Worm (Caenorhabditis elegans) whole organism, L4 larva: Measurements from ENCODE around the gene F40F9.10.

Experiments used
- D1046.2 ChIP-seq: fragments of 200-800 bp; sonication (Bioruptor generic); IDR thresholded peaks from 2 replicates; pipeline ENCODE4 v1.3.6; 2022; ENCODE audit warnings: missing genetic modification characterization, missing compliant biosample characterization
- F10B5.3 ChIP-seq: sonication (generic microtip); optimal IDR thresholded peaks from 2 replicates; lab custom pipeline; 2016; ENCODE audit warnings: mild to moderate bottlenecking, missing genetic modification characterization, missing compliant biosample characterization
- F26F4.8 ChIP-seq: fragments of 200-800 bp; sonication (Bioruptor generic); conservative IDR thresholded peaks from 2 replicates; pipeline ENCODE4 v1.3.6; 2022; ENCODE audit warnings: missing genetic modification characterization, missing compliant biosample characterization
- F49E8.2 ChIP-seq: sonication (generic microtip); optimal IDR thresholded peaks from 2 replicates; lab custom pipeline; 2016; ENCODE audit warnings: missing compliant biosample characterization, mild to moderate bottlenecking, missing genetic modification characterization, borderline replicate concordance
- R02D3.7 ChIP-seq: fragments of 150-350 bp; sonication (generic microtip); optimal IDR thresholded peaks from 3 replicates; lab custom pipeline; 2014; ENCODE audit warnings: missing biosample characterization, missing genetic modification characterization
- T20F7.1 ChIP-seq: fragments of 200-800 bp; sonication (Bioruptor generic); optimal IDR thresholded peaks from 2 replicates; lab custom pipeline; 2018; ENCODE audit warnings: mild to moderate bottlenecking, missing genetic modification characterization, missing compliant biosample characterization
- Y105C5A.15 ChIP-seq: fragments of 200-800 bp; sonication (Bioruptor generic); IDR thresholded peaks from 2 replicates; pipeline ENCODE4 v1.3.6; 2022; ENCODE audit warnings: missing genetic modification characterization, missing compliant biosample characterization
- Y75B8A.6 ChIP-seq: fragments of 200-800 bp; sonication (Bioruptor generic); IDR thresholded peaks from 2 replicates; pipeline ENCODE4 v1.3.6; 2022; ENCODE audit warnings: missing genetic modification reagents, missing genetic modification characterization, missing compliant biosample characterization
- ZK337.2 ChIP-seq: fragments of 200-800 bp; sonication (Bioruptor generic); IDR thresholded peaks from 2 replicates; pipeline ENCODE4 v1.3.6; 2022; ENCODE audit warnings: missing genetic modification reagents, missing genetic modification characterization, missing compliant biosample characterization
- aly-2 ChIP-seq: sonication (generic microtip); optimal IDR thresholded peaks from 2 replicates; lab custom pipeline; 2018; ENCODE audit warnings: missing biosample characterization, missing genetic modification characterization
- arid-1 ChIP-seq: fragments of 200-800 bp; sonication (Bioruptor generic); conservative IDR thresholded peaks from 2 replicates; pipeline ENCODE4 v1.3.6; 2022; ENCODE audit warnings: missing genetic modification reagents, missing genetic modification characterization, missing compliant biosample characterization
- attf-4 ChIP-seq: sonication (generic microtip); optimal IDR thresholded peaks from 3 replicates; lab custom pipeline; 2017; ENCODE audit warnings: missing biosample characterization, missing genetic modification characterization
- ceh-62 ChIP-seq: sonication (generic microtip); optimal IDR thresholded peaks from 2 replicates; lab custom pipeline; 2017; ENCODE audit warnings: missing biosample characterization, missing genetic modification characterization
- ceh-82 ChIP-seq: sonication (generic microtip); optimal IDR thresholded peaks from 2 replicates; lab custom pipeline; 2017; ENCODE audit warnings: missing biosample characterization, missing genetic modification characterization
- ctbp-1 ChIP-seq: fragments of 200-800 bp; sonication (Bioruptor generic); IDR thresholded peaks from 2 replicates; pipeline ENCODE4 v1.3.6; 2022; ENCODE audit warnings: missing genetic modification reagents, missing genetic modification characterization, missing compliant biosample characterization
- daf-19 ChIP-seq: fragments of 200-800 bp; sonication (Bioruptor generic); conservative IDR thresholded peaks from 2 replicates; pipeline ENCODE4 v1.3.6; 2022; ENCODE audit warnings: missing genetic modification characterization, missing compliant biosample characterization
- daf-8 ChIP-seq: fragments of 200-800 bp; sonication (Bioruptor generic); IDR thresholded peaks from 2 replicates; pipeline ENCODE4 v1.3.6; 2022; ENCODE audit warnings: missing genetic modification characterization, missing compliant biosample characterization
- dmd-9 ChIP-seq: fragments of 200-800 bp; sonication (Bioruptor generic); IDR thresholded peaks from 2 replicates; pipeline ENCODE4 v1.3.6; 2022; ENCODE audit warnings: missing genetic modification reagents, missing genetic modification characterization, missing compliant biosample characterization
- dpl-1 ChIP-seq: fragments of 150-350 bp; optimal IDR thresholded peaks from 2 replicates; lab custom pipeline; 2014; ENCODE audit warnings: missing biosample characterization, missing genetic modification reagents, missing genetic modification characterization
- duxl-1 ChIP-seq: sonication (generic microtip); optimal IDR thresholded peaks from 2 replicates; lab custom pipeline; 2016; ENCODE audit warnings: mild to moderate bottlenecking, missing genetic modification characterization, moderate library complexity, missing compliant biosample characterization; ENCODE audit not compliant: poor library complexity
- fos-1 ChIP-seq: fragments of 150-350 bp; optimal IDR thresholded peaks from 2 replicates; lab custom pipeline; 2014; ENCODE audit warnings: missing biosample characterization, missing genetic modification characterization
- hif-1 ChIP-seq, 2 experiments: sonication (generic microtip); optimal IDR thresholded peaks; 2 replicates each; lab custom pipeline; 2016 to 2017; ENCODE audit warnings: missing compliant biosample characterization in 2 of 2, missing genetic modification characterization in 2 of 2, missing genetic modification reagents in 2 of 2, missing genotype in 2 of 2, mild to moderate bottlenecking in 1 of 2
- hmg-1.1 ChIP-seq: fragments of 200-800 bp; sonication (Bioruptor generic); IDR thresholded peaks from 2 replicates; pipeline ENCODE4 v1.3.6; 2022; ENCODE audit warnings: missing genetic modification reagents, missing genetic modification characterization, missing compliant biosample characterization
- lim-7 ChIP-seq: fragments of 200-800 bp; sonication (Bioruptor generic); IDR thresholded peaks from 2 replicates; pipeline ENCODE4 v1.3.6; 2022; ENCODE audit warnings: missing genetic modification characterization, missing compliant biosample characterization
- lin-15B ChIP-seq: fragments of 150-350 bp; sonication (generic microtip); optimal IDR thresholded peaks from 3 replicates; lab custom pipeline; 2014; ENCODE audit warnings: missing biosample characterization, missing genetic modification characterization
- lin-39 ChIP-seq: fragments of 150-350 bp; optimal IDR thresholded peaks from 2 replicates; lab custom pipeline; 2014; ENCODE audit warnings: missing biosample characterization, missing genetic modification reagents, missing genetic modification characterization
- lir-3 ChIP-seq: sonication (generic microtip); optimal IDR thresholded peaks from 2 replicates; lab custom pipeline; 2016; ENCODE audit warnings: mild to moderate bottlenecking, missing genetic modification characterization, missing compliant biosample characterization
- lsy-2 ChIP-seq, 2 experiments: fragments of 150-350 bp in 1 of 2; sonication (generic microtip) in 1 of 2; optimal IDR thresholded peaks; 2 replicates each; lab custom pipeline; 2014 to 2017; ENCODE audit warnings: missing biosample characterization in 2 of 2, missing genetic modification characterization in 2 of 2
- madf-9 ChIP-seq: fragments of 200-800 bp; sonication (Bioruptor generic); conservative IDR thresholded peaks from 2 replicates; pipeline ENCODE4 v1.3.6; 2022; ENCODE audit warnings: missing genetic modification reagents, missing genetic modification characterization, missing compliant biosample characterization
- mdl-1 ChIP-seq, 2 experiments: fragments of 150-350 bp in 1 of 2; sonication (generic microtip) in 1 of 2; optimal IDR thresholded peaks; 2 replicates each; lab custom pipeline; 2014 to 2017; ENCODE audit warnings: missing biosample characterization in 2 of 2, missing genetic modification characterization in 2 of 2
- mdt-29 ChIP-seq: fragments of 200-800 bp; sonication (Bioruptor generic); IDR thresholded peaks from 2 replicates; pipeline ENCODE4 v1.3.6; 2022; ENCODE audit warnings: missing genetic modification reagents, missing genetic modification characterization, missing compliant biosample characterization
- mes-2 ChIP-seq: sonication (generic microtip); optimal IDR thresholded peaks from 2 replicates; lab custom pipeline; 2016; ENCODE audit warnings: missing genotype, mild to moderate bottlenecking, missing genetic modification characterization, missing compliant biosample characterization; ENCODE audit not compliant: poor library complexity, severe bottlenecking
- mxl-3 ChIP-seq: fragments of 200-800 bp; sonication (Bioruptor generic); optimal IDR thresholded peaks from 2 replicates; lab custom pipeline; 2018; ENCODE audit warnings: mild to moderate bottlenecking, missing genetic modification characterization, missing compliant biosample characterization
- nhr-102 ChIP-seq: sonication (generic microtip); optimal IDR thresholded peaks from 2 replicates; lab custom pipeline; 2016; ENCODE audit warnings: mild to moderate bottlenecking, missing genetic modification characterization, moderate library complexity, missing compliant biosample characterization
- nhr-11 ChIP-seq: fragments of 150-350 bp; optimal IDR thresholded peaks from 2 replicates; lab custom pipeline; 2014; ENCODE audit warnings: missing biosample characterization, missing genetic modification characterization
- nhr-48 ChIP-seq: sonication (generic microtip); optimal IDR thresholded peaks from 2 replicates; lab custom pipeline; 2016; ENCODE audit warnings: mild to moderate bottlenecking, missing genetic modification characterization, missing compliant biosample characterization
- nhr-6 ChIP-seq: fragments of 150-350 bp; optimal IDR thresholded peaks from 2 replicates; lab custom pipeline; 2014; ENCODE audit warnings: missing biosample characterization, missing genetic modification characterization
- pqm-1 ChIP-seq: sonication (generic microtip); optimal IDR thresholded peaks from 2 replicates; lab custom pipeline; 2017; ENCODE audit warnings: missing biosample characterization, missing genetic modification characterization
- rbr-2 ChIP-seq: sonication (generic microtip); optimal IDR thresholded peaks from 2 replicates; lab custom pipeline; 2016; ENCODE audit warnings: missing genotype, missing genetic modification characterization, missing compliant biosample characterization
- saeg-2 ChIP-seq: fragments of 200-800 bp; sonication (Bioruptor generic); IDR thresholded peaks from 2 replicates; pipeline ENCODE4 v1.3.6; 2022; ENCODE audit warnings: missing genetic modification reagents, missing genetic modification characterization, missing compliant biosample characterization
- snpc-1.2 ChIP-seq: fragments of 200-800 bp; sonication (Bioruptor generic); IDR thresholded peaks from 2 replicates; pipeline ENCODE4 v1.3.6; 2022; ENCODE audit warnings: missing genetic modification reagents, missing genetic modification characterization, missing compliant biosample characterization
- snpc-4 ChIP-seq: fragments of 150-350 bp; optimal IDR thresholded peaks from 2 replicates; lab custom pipeline; 2014; ENCODE audit warnings: missing biosample characterization, missing genetic modification characterization
- spr-1 ChIP-seq: sonication (generic microtip); optimal IDR thresholded peaks from 2 replicates; lab custom pipeline; 2016; ENCODE audit warnings: mild to moderate bottlenecking, missing genetic modification characterization, missing compliant biosample characterization
- spr-3 ChIP-seq: fragments of 200-800 bp; sonication (Bioruptor generic); optimal IDR thresholded peaks from 2 replicates; lab custom pipeline; 2018; ENCODE audit warnings: mild to moderate bottlenecking, missing genetic modification characterization, missing compliant biosample characterization
- tag-97 ChIP-seq: fragments of 200-800 bp; sonication (Bioruptor generic); IDR thresholded peaks from 2 replicates; pipeline ENCODE4 v1.3.6; 2022; ENCODE audit warnings: missing genetic modification characterization, missing compliant biosample characterization
- unc-62 ChIP-seq, 3 experiments: fragments of 150-350 bp in 1 of 3; sonication (generic microtip); optimal IDR thresholded peaks in 2 of 3; peaks in 1 of 3; 1 replicate in 1 of 3; 2 replicates in 2 of 3; lab custom pipeline; 2014 to 2017; ENCODE audit warnings: missing biosample characterization in 3 of 3, missing genetic modification characterization in 3 of 3, missing genetic modification reagents in 3 of 3, missing genotype in 1 of 3
- zfp-3 ChIP-seq: fragments of 200-800 bp; sonication (Bioruptor generic); conservative IDR thresholded peaks from 2 replicates; pipeline ENCODE4 v1.3.6; 2022; ENCODE audit warnings: missing genetic modification reagents, missing genetic modification characterization, missing compliant biosample characterization
- zip-2 ChIP-seq: fragments of 150-350 bp; optimal IDR thresholded peaks from 2 replicates; lab custom pipeline; 2014; ENCODE audit warnings: missing biosample characterization, missing genetic modification characterization
- ztf-11 ChIP-seq: fragments of 150-350 bp; optimal IDR thresholded peaks from 2 replicates; lab custom pipeline; 2014; ENCODE audit warnings: missing biosample characterization, missing genetic modification characterization
- ztf-7 ChIP-seq: fragments of 150-350 bp; optimal IDR thresholded peaks from 2 replicates; lab custom pipeline; 2014; ENCODE audit warnings: missing biosample characterization, missing genetic modification characterization

Gene F40F9.10

ce11 chrV:9729462-9730162 is 16.2 kb upstream of the F40F9.10 start, which contains the start of the genes aagr-3 and drap-1 (continued):
- no peak for TF ChIP-seq R02D3.7 (tag; lab: Kevin White, UChicago)
- TF ChIP-seq nhr-48 (tag; lab: Kevin White, UChicago) = no peak
- no peak for TF ChIP-seq tag-97 (GFP tag; lab: Robert Waterston, UW)
- no peak for TF ChIP-seq ztf-11 (tag; lab: Kevin White, UChicago)
- TF ChIP-seq hmg-1.1 (GFP tag; lab: Robert Waterston, UW) = peak; percentile 39; the same call in 1 of the 2 replicates
- TF ChIP-seq lin-15B (tag; lab: Kevin White, UChicago) = no peak
- peak in 1 of 2 experiments; percentile 89 for TF ChIP-seq lsy-2 (tag; optimal IDR thresholded peaks at IDR 0.05; lab: Kevin White, UChicago)
- TF ChIP-seq fos-1 (tag; lab: Kevin White, UChicago) = no peak
- peak in 1 of 2 experiments; percentile 40 for TF ChIP-seq hif-1 (tag; optimal IDR thresholded peaks at IDR 0.05; lab: Kevin White, UChicago)
- no peak for TF ChIP-seq mdt-29 (GFP tag; lab: Robert Waterston, UW)
- TF ChIP-seq arid-1 (GFP tag; lab: Robert Waterston, UW) = no peak
- TF ChIP-seq rbr-2 (tag; lab: Kevin White, UChicago) = peak; percentile 34
- TF ChIP-seq ceh-82 (tag; lab: Kevin White, UChicago) = no peak
- no peak for TF ChIP-seq F10B5.3 (tag; lab: Kevin White, UChicago)
- TF ChIP-seq ceh-62 (tag; lab: Kevin White, UChicago) = no peak
- peak; percentile 67 for TF ChIP-seq mes-2 (tag; lab: Kevin White, UChicago)
- 0 out of 2 replicates have a peak, but pooled peaks have one; percentile 34 for TF ChIP-seq ctbp-1 (GFP tag; lab: Robert Waterston, UW)
- TF ChIP-seq attf-4 (tag; lab: Kevin White, UChicago) = no peak
- no peak for TF ChIP-seq F26F4.8 (GFP tag; lab: Robert Waterston, UW)
- no peak for TF ChIP-seq zfp-3 (GFP tag; lab: Robert Waterston, UW)
- TF ChIP-seq zip-2 (tag; lab: Kevin White, UChicago) = no peak
- no peak for TF ChIP-seq saeg-2 (GFP tag; lab: Robert Waterston, UW)
- TF ChIP-seq nhr-102 = peak; percentile 10
- no peak for TF ChIP-seq aly-2
- TF ChIP-seq spr-3 (GFP tag; lab: Kevin White, UChicago) = no peak
- TF ChIP-seq Y75B8A.6 (GFP tag; lab: Robert Waterston, UW) = no peak
- no peak for TF ChIP-seq daf-8 (GFP tag; lab: Robert Waterston, UW)
- TF ChIP-seq D1046.2 = no peak
- peak; percentile 63 for TF ChIP-seq T20F7.1 (GFP tag; lab: Kevin White, UChicago)
- no peak for TF ChIP-seq Y105C5A.15
- TF ChIP-seq snpc-1.2 (GFP tag; lab: Robert Waterston, UW) = no peak
- TF ChIP-seq F49E8.2 (tag; lab: Kevin White, UChicago) = no peak
- no peak for TF ChIP-seq lir-3 (tag; lab: Kevin White, UChicago)
- no peak for TF ChIP-seq nhr-11 (tag; lab: Kevin White, UChicago)
- TF ChIP-seq lin-39 (tag; lab: Kevin White, UChicago) = no peak
- TF ChIP-seq pqm-1 = peak; percentile 27
- TF ChIP-seq mxl-3 (GFP tag; lab: Kevin White, UChicago) = no peak
- TF ChIP-seq ztf-7 = no peak
- TF ChIP-seq nhr-6 = peak; percentile 84
- TF ChIP-seq ZK337.2 = no peak
- TF ChIP-seq unc-62 (GFP tag; optimal IDR thresholded peaks at IDR 0.05 in 1 of 2; lab: Kevin White, UChicago) = no peak
- no peak for TF ChIP-seq unc-62 (tag; optimal IDR thresholded peaks at IDR 0.05; lab: Kevin White, UChicago)
- peak in 1 of 2 experiments; percentile 33 for TF ChIP-seq mdl-1 (tag; optimal IDR thresholded peaks at IDR 0.05; lab: Kevin White, UChicago)
- TF ChIP-seq dpl-1 (GFP tag; lab: Kevin White, UChicago) = peak; percentile 70
- TF ChIP-seq lim-7 (GFP tag; lab: Robert Waterston, UW) = no peak
- no peak for TF ChIP-seq spr-1 (tag; lab: Kevin White, UChicago)
- TF ChIP-seq duxl-1 (tag; lab: Kevin White, UChicago) = no peak
- TF ChIP-seq snpc-4 (tag; lab: Kevin White, UChicago) = no peak
- no peak for TF ChIP-seq daf-19 (GFP tag; lab: Robert Waterston, UW)
- TF ChIP-seq madf-9 (GFP tag; lab: Robert Waterston, UW) = no peak
- no peak for TF ChIP-seq dmd-9
